Worm (Caenorhabditis elegans) whole organism, early embryonic: ENCODE results near the gene vem-1.

Experiments
- B0310.2 ChIP-seq: sonication (generic microtip); optimal IDR thresholded peaks from 2 replicates; lab custom pipeline; 2016; ENCODE audit warnings: mild to moderate bottlenecking, missing genetic modification characterization, missing compliant biosample characterization
- F13C5.2 ChIP-seq: sonication (generic microtip); optimal IDR thresholded peaks from 2 replicates; lab custom pipeline; 2017; ENCODE audit warnings: mild to moderate bottlenecking, missing genetic modification characterization, inconsistent platforms, missing compliant biosample characterization
- aly-1 ChIP-seq: sonication (generic microtip); optimal IDR thresholded peaks from 2 replicates; lab custom pipeline; 2016; ENCODE audit warnings: missing genetic modification characterization, missing compliant biosample characterization
- ama-1 ChIP-seq: fragments of 150-350 bp; optimal IDR thresholded peaks from 2 replicates; lab custom pipeline; 2014
- ceh-13 ChIP-seq: fragments of 200-800 bp; sonication (Bioruptor generic); optimal IDR thresholded peaks from 2 replicates; lab custom pipeline; 2018; ENCODE audit warnings: mild to moderate bottlenecking, missing genetic modification characterization, missing compliant biosample characterization
- ceh-36 ChIP-seq: sonication (generic microtip); optimal IDR thresholded peaks from 2 replicates; lab custom pipeline; 2016; ENCODE audit warnings: missing genetic modification characterization, inconsistent platforms, missing compliant biosample characterization
- ets-7 ChIP-seq: sonication (generic microtip); optimal IDR thresholded peaks from 2 replicates; lab custom pipeline; 2016; ENCODE audit warnings: missing genotype, missing genetic modification characterization, missing compliant biosample characterization
- flt-1 ChIP-seq: fragments of 200-800 bp; sonication (Bioruptor generic); IDR thresholded peaks from 2 replicates; pipeline ENCODE4 v1.3.6; 2022; ENCODE audit warnings: missing genetic modification characterization, missing compliant biosample characterization
- hmbx-1 ChIP-seq: sonication (generic microtip); optimal IDR thresholded peaks from 2 replicates; lab custom pipeline; 2016; ENCODE audit warnings: mild to moderate bottlenecking, missing genetic modification characterization, missing compliant biosample characterization
- hmg-4 ChIP-seq: fragments of 200-800 bp; sonication (Bioruptor generic); optimal IDR thresholded peaks from 2 replicates; lab custom pipeline; 2018; ENCODE audit warnings: mild to moderate bottlenecking, missing genetic modification characterization, missing compliant biosample characterization
- hnd-1 ChIP-seq: sonication (generic microtip); optimal IDR thresholded peaks from 2 replicates; lab custom pipeline; 2016; ENCODE audit warnings: missing genetic modification characterization, missing compliant biosample characterization
- pes-1 ChIP-seq: fragments of 200-800 bp; sonication (Bioruptor generic); IDR thresholded peaks from 2 replicates; pipeline ENCODE4 v1.3.6; 2022; ENCODE audit warnings: missing genetic modification reagents, missing genetic modification characterization, missing compliant biosample characterization
- scrt-1 ChIP-seq: fragments of 200-800 bp; sonication (Bioruptor generic); IDR thresholded peaks from 2 replicates; pipeline ENCODE4 v1.3.6; 2022; ENCODE audit warnings: missing genetic modification characterization, missing compliant biosample characterization
- sea-1 ChIP-seq: fragments of 200-800 bp; sonication (Bioruptor generic); conservative IDR thresholded peaks from 2 replicates; pipeline ENCODE4 v1.3.6; 2022; ENCODE audit warnings: missing genetic modification characterization, missing compliant biosample characterization
- tbx-11 ChIP-seq: fragments of 200-800 bp; sonication (Bioruptor generic); IDR thresholded peaks from 2 replicates; pipeline ENCODE4 v1.3.6; 2022; ENCODE audit warnings: missing genetic modification characterization, missing compliant biosample characterization
- tbx-37 ChIP-seq: fragments of 200-800 bp; sonication (Bioruptor generic); conservative IDR thresholded peaks from 2 replicates; pipeline ENCODE4 v1.3.6; 2022; ENCODE audit warnings: missing genetic modification reagents, missing genetic modification characterization, missing compliant biosample characterization
- tra-4 ChIP-seq: sonication (generic microtip); optimal IDR thresholded peaks from 2 replicates; lab custom pipeline; 2017; ENCODE audit warnings: missing genetic modification characterization, missing compliant biosample characterization

vem-1 gene

ce11 chrX:8116157-8116556 is 27.8 kb upstream of the vem-1 start, which contains the start of gene hlh-8:
Gene hlh-8, plus strand, starts transcription at chrX:8116457.
- TF ChIP-seq tbx-37 (GFP tag; lab: Robert Waterston, UW) (no peak), ceh-36 (tag; lab: Kevin White, UChicago) (no peak), hmbx-1 (tag; lab: Kevin White, UChicago) (no peak), F13C5.2 (no peak), tra-4 (tag; lab: Kevin White, UChicago) (no peak), tbx-11 (GFP tag; lab: Robert Waterston, UW) (no peak), hmg-4 (no peak), flt-1 (GFP tag; lab: Robert Waterston, UW) (no peak), ama-1 (no peak), scrt-1 (GFP tag; lab: Robert Waterston, UW) (no peak), aly-1 (tag; lab: Kevin White, UChicago) (no peak), sea-1 (GFP tag; lab: Robert Waterston, UW) (no peak), B0310.2 (tag; lab: Kevin White, UChicago) (no peak), pes-1 (GFP tag; lab: Robert Waterston, UW) (no peak), hnd-1 (tag; lab: Kevin White, UChicago) (no peak), ceh-13 (no peak), ets-7 (tag; lab: Kevin White, UChicago) (no peak)

ce11 chrX:8110193-8110592 is 21.8 kb upstream of the vem-1 start, which contains the start of gene K07E3.1:
Gene K07E3.1, plus strand, starts transcription at chrX:8110439.
- TF ChIP-seq hnd-1 (tag; lab: Kevin White, UChicago) = no peak
- TF ChIP-seq sea-1 (GFP tag; lab: Robert Waterston, UW) = no peak
- no peak for TF ChIP-seq tbx-37 (GFP tag; lab: Robert Waterston, UW)
- TF ChIP-seq hmg-4 = no peak
- TF ChIP-seq aly-1 (tag; lab: Kevin White, UChicago) = no peak
- TF ChIP-seq F13C5.2 = no peak
- TF ChIP-seq B0310.2 (tag; lab: Kevin White, UChicago) = no peak
- no peak for TF ChIP-seq flt-1 (GFP tag; lab: Robert Waterston, UW)
- TF ChIP-seq pes-1 (GFP tag; lab: Robert Waterston, UW) = no peak
- no peak for TF ChIP-seq ceh-36 (tag; lab: Kevin White, UChicago)
- no peak for TF ChIP-seq scrt-1 (GFP tag; lab: Robert Waterston, UW)
- no peak for TF ChIP-seq ceh-13
- no peak for TF ChIP-seq ama-1
- no peak for TF ChIP-seq ets-7 (tag; lab: Kevin White, UChicago)
- no peak for TF ChIP-seq tra-4 (tag; lab: Kevin White, UChicago)
- TF ChIP-seq hmbx-1 (tag; lab: Kevin White, UChicago) = no peak
- TF ChIP-seq tbx-11 (GFP tag; lab: Robert Waterston, UW) = no peak

- TF ChIP-seq pes-1 (GFP tag; lab: Robert Waterston, UW) = no peak
- TF ChIP-seq ceh-36 (tag; lab: Kevin White, UChicago) = no peak
- no peak for TF ChIP-seq B0310.2 (tag; lab: Kevin White, UChicago)
- no peak for TF ChIP-seq tbx-11 (GFP tag; lab: Robert Waterston, UW)
- no peak for TF ChIP-seq scrt-1 (GFP tag; lab: Robert Waterston, UW)
- no peak for TF ChIP-seq hmbx-1 (tag; lab: Kevin White, UChicago)
Observed at ce11 chrX:8109531-8109930, 21.2 kb upstream of the vem-1 start.

ce11 chrX:8107921-8108320 is 19.5 kb upstream of the vem-1 start, which contains the start of gene K07E3.9:
Gene K07E3.9, plus strand, starts transcription at chrX:8108221.
- TF ChIP-seq scrt-1 (GFP tag; lab: Robert Waterston, UW) = no peak
- TF ChIP-seq ceh-36 (tag; lab: Kevin White, UChicago) = no peak
- no peak for TF ChIP-seq tbx-37 (GFP tag; lab: Robert Waterston, UW)

- TF ChIP-seq tbx-37 (GFP tag; lab: Robert Waterston, UW) (no peak), hmg-4 (no peak), aly-1 (tag; lab: Kevin White, UChicago) (no peak), pes-1 (GFP tag; lab: Robert Waterston, UW) (no peak), flt-1 (GFP tag; lab: Robert Waterston, UW) (no peak), ets-7 (tag; lab: Kevin White, UChicago) (no peak), ama-1 (no peak), ceh-13 (no peak), hmbx-1 (tag; lab: Kevin White, UChicago) (no peak), sea-1 (GFP tag; lab: Robert Waterston, UW) (no peak), B0310.2 (tag; lab: Kevin White, UChicago) (no peak), hnd-1 (tag; lab: Kevin White, UChicago) (no peak), F13C5.2 (no peak), scrt-1 (GFP tag; lab: Robert Waterston, UW) (no peak), tbx-11 (GFP tag; lab: Robert Waterston, UW) (no peak), tra-4 (tag; lab: Kevin White, UChicago) (no peak), ceh-36 (tag; lab: Kevin White, UChicago) (no peak)
Observed at ce11 chrX:8103899-8104298, 15.5 kb upstream of the vem-1 start, which contains the start of gene K07E3.2. Gene K07E3.2, plus strand, starts transcription at chrX:8104298.

- TF ChIP-seq ama-1 = no peak
- TF ChIP-seq hmg-4 = no peak
- TF ChIP-seq ets-7 (tag; lab: Kevin White, UChicago) = no peak
- TF ChIP-seq sea-1 (GFP tag; lab: Robert Waterston, UW) = no peak
- no peak for TF ChIP-seq pes-1 (GFP tag; lab: Robert Waterston, UW)
- no peak for TF ChIP-seq tra-4 (tag; lab: Kevin White, UChicago)
- no peak for TF ChIP-seq aly-1 (tag; lab: Kevin White, UChicago)
- TF ChIP-seq ceh-36 (tag; lab: Kevin White, UChicago) = no peak
Observed at ce11 chrX:8098813-8099360, 10.5 kb upstream of the vem-1 start, which contains the start of gene catp-5. Gene catp-5, minus strand, starts transcription at chrX:8098863.

ce11 chrX:8089916-8090315 is 1.5 kb upstream of the vem-1 start:
- TF ChIP-seq tra-4 (tag; lab: Kevin White, UChicago) = no peak
